Fruit fly (Drosophila melanogaster): Measurements from ENCODE around the gene Rh6.

The Rh6 gene

DNA sequence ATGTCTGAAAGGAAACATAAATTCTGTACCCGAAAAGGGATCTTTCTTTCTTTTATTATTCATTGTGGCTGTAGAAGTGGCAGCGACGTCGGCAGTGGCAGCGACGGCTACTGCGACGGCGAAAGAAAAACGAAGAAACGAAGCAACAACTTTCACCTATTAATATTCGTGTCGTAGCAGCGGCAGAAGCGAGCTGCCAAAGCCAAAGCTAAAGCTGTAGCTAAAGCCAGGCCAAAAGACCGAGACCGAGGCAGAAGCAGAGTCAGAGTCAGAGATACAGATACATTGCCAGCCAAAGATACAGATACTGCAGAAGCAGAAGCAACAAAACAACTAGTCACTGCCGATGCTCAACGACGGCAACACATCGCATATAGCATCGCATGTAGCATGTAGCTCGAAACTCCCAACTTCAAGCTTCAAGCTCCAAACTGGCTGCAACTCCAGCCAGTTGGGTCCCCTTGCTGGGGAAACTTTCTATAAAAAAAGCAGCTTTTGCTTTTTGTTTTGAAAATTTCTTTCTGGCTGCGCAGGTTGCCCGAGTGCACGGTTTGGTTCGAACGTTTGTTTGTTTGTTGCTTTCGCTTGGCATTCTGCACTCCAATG lies 49.5 kb upstream of the Rh6 start (continued):
- TF ChIP-seq CG13424 (tag; optimal IDR thresholded peaks at IDR 0.05) = no peak
- TF ChIP-seq hb (GFP tag; IDR thresholded peaks at IDR 0.05; ENCODE audit: partially characterized antibody) = no peak
- TF ChIP-seq CG16863 (GFP tag; optimal IDR thresholded peaks at IDR 0.05) = no peak
- no peak for TF ChIP-seq CoRest (tag; optimal IDR thresholded peaks at IDR 0.05)
- TF ChIP-seq yki (optimal IDR thresholded peaks at IDR 0.05) = no peak
- no peak for TF ChIP-seq CG2199 (GFP tag; IDR thresholded peaks at IDR 0.05)
- TF ChIP-seq Hmr (GFP tag; optimal IDR thresholded peaks at IDR 0.05) = no peak
- peak; percentile 64 for TF ChIP-seq CG5180 (GFP tag; optimal IDR thresholded peaks at IDR 0.05)
- peak; percentile 55 for TF ChIP-seq Ets65A (GFP tag)
- TF ChIP-seq CG12769 (tag; optimal IDR thresholded peaks at IDR 0.05) = no peak
- no peak for TF ChIP-seq CG16813 (GFP tag; IDR thresholded peaks at IDR 0.05; ENCODE audit: partially characterized antibody)
- peak; percentile 43 for TF ChIP-seq kni (GFP tag; optimal IDR thresholded peaks at IDR 0.05)
- no peak for TF ChIP-seq CG6683 (GFP tag; optimal IDR thresholded peaks at IDR 0.05)
- TF ChIP-seq luna (GFP tag; optimal IDR thresholded peaks at IDR 0.05) = no peak
- TF ChIP-seq tna (GFP tag; IDR thresholded peaks at IDR 0.05; ENCODE audit: partially characterized antibody) = no peak
- TF ChIP-seq psq (GFP tag; optimal IDR thresholded peaks at IDR 0.05) = no peak
- no peak for TF ChIP-seq insv (GFP tag; optimal IDR thresholded peaks at IDR 0.05)
- no peak for TF ChIP-seq tio (GFP tag; optimal IDR thresholded peaks at IDR 0.05)
- no peak for TF ChIP-seq jing (GFP tag; optimal IDR thresholded peaks at IDR 0.05)
- TF ChIP-seq CG7839 (tag; optimal IDR thresholded peaks at IDR 0.05) = no peak
- no peak for TF ChIP-seq CG11695 (GFP tag; IDR thresholded peaks at IDR 0.05)

DNA sequence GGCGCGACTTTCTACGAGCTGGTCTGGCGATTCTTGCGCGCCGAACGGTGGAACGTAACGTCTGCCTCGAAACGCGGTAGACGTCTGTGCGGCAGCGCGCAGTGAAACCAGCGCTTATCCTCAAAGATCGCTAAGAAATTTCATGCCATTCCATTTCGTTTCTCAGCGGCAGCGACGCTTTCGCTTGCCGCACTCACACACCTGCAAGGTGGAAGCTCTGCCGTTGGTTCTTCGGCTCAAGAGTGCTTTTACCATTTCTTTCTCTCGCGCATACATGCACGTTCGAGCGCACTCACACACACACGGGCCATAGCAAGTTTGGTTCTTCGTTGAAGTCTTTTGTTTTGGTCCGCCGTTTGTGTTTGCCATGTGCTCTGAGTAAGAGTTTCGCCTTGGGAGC lies 48.3 kb upstream of the Rh6 start, which contains the start of gene CG6118:
Gene CG6118 (minus strand): TSS at position 63 of the 400 bp plus-strand sequence.
- TF ChIP-seq CG2712 (tag; optimal IDR thresholded peaks at IDR 0.05) (no peak), cg (GFP tag; optimal IDR thresholded peaks at IDR 0.05) (peak; percentile 60), CG11247 (GFP tag; IDR thresholded peaks at IDR 0.05) (0 out of 2 replicates have a peak, but pooled peaks have one; percentile 25), repo (GFP tag; optimal IDR thresholded peaks at IDR 0.05) (no peak), pan (optimal IDR thresholded peaks at IDR 0.05) (no peak), pan (GFP tag; optimal IDR thresholded peaks at IDR 0.05 in 1 of 2, IDR thresholded peaks at IDR 0.05 in 1 of 2) (no peak), BEAF-32 (GFP tag; optimal IDR thresholded peaks at IDR 0.05) (no peak), CG2120 (GFP tag; optimal IDR thresholded peaks at IDR 0.05) (no peak), HmgZ (tag; optimal IDR thresholded peaks at IDR 0.05) (no peak), CG1233 (GFP tag; optimal IDR thresholded peaks at IDR 0.05) (no peak), NfI (GFP tag; optimal IDR thresholded peaks at IDR 0.05) (no peak), ken (GFP tag; IDR thresholded peaks at IDR 0.05) (no peak), oc (tag; optimal IDR thresholded peaks at IDR 0.05) (peak; percentile 12), Mes4 (GFP tag; optimal IDR thresholded peaks at IDR 0.05) (no peak), CG4328 (GFP tag; optimal IDR thresholded peaks at IDR 0.05) (no peak), sim (GFP tag; IDR thresholded peaks at IDR 0.05) (no peak), rib (GFP tag; IDR thresholded peaks at IDR 0.05) (no peak), CG10654 (GFP tag; optimal IDR thresholded peaks at IDR 0.05) (no peak), Rx (GFP tag; IDR thresholded peaks at IDR 0.05) (no peak), pfk (GFP tag; optimal IDR thresholded peaks at IDR 0.05) (peak; percentile 74), z (GFP tag; IDR thresholded peaks at IDR 0.05) (peak; percentile 71; the same call in 1 of the 3 replicates), CG2678 (tag; optimal IDR thresholded peaks at IDR 0.05) (no peak), CG1832 (GFP tag; optimal IDR thresholded peaks at IDR 0.05) (no peak), CG6175 (GFP tag; IDR thresholded peaks at IDR 0.05) (no peak), Chrac-16 (GFP tag; optimal IDR thresholded peaks at IDR 0.05) (no peak), CG17361 (GFP tag; IDR thresholded peaks at IDR 0.05) (no peak), kni (GFP tag; optimal IDR thresholded peaks at IDR 0.05) (peak; percentile 41), CG14050 (GFP tag; IDR thresholded peaks at IDR 0.05) (no peak), CG7987 (GFP tag; optimal IDR thresholded peaks at IDR 0.05) (no peak), Blimp-1 (GFP tag; optimal IDR thresholded peaks at IDR 0.05) (peak; percentile 73)
